Worm (Caenorhabditis elegans) whole organism, L4 larva: ENCODE data around the gene F36H5.17.

Source experiments
- egl-27 ChIP-seq: sonication (generic microtip); optimal IDR thresholded peaks from 3 replicates; lab custom pipeline; 2017; ENCODE audit warnings: missing biosample characterization, missing genetic modification reagents, missing genetic modification characterization
- hlh-11 ChIP-seq: fragments of 200-800 bp; sonication (Bioruptor generic); optimal IDR thresholded peaks from 2 replicates; lab custom pipeline; 2018; ENCODE audit warnings: mild to moderate bottlenecking, missing genetic modification characterization, missing compliant biosample characterization
- lin-13 ChIP-seq: fragments of 150-350 bp; optimal IDR thresholded peaks from 2 replicates; lab custom pipeline; 2014; ENCODE audit warnings: missing biosample characterization, missing genetic modification reagents, missing genetic modification characterization
- lin-15B ChIP-seq: fragments of 150-350 bp; sonication (generic microtip); optimal IDR thresholded peaks from 3 replicates; lab custom pipeline; 2014; ENCODE audit warnings: missing biosample characterization, missing genetic modification characterization
- mdl-1 ChIP-seq, 2 experiments: fragments of 150-350 bp in 1 of 2; sonication (generic microtip) in 1 of 2; optimal IDR thresholded peaks; 2 replicates each; lab custom pipeline; 2014 to 2017; ENCODE audit warnings: missing biosample characterization in 2 of 2, missing genetic modification characterization in 2 of 2
- nhr-10 ChIP-seq: fragments of 150-350 bp; optimal IDR thresholded peaks from 2 replicates; lab custom pipeline; 2014; ENCODE audit warnings: missing biosample characterization, missing genetic modification characterization
- nhr-77 ChIP-seq: fragments of 150-350 bp; optimal IDR thresholded peaks from 2 replicates; lab custom pipeline; 2014; ENCODE audit warnings: missing biosample characterization, missing genetic modification characterization
- pqm-1 ChIP-seq: sonication (generic microtip); optimal IDR thresholded peaks from 2 replicates; lab custom pipeline; 2017; ENCODE audit warnings: missing biosample characterization, missing genetic modification characterization
- set-16 ChIP-seq: fragments of 200-800 bp; sonication (Bioruptor generic); IDR thresholded peaks from 2 replicates; pipeline ENCODE4 v1.3.6; 2022; ENCODE audit warnings: missing genetic modification reagents, missing genetic modification characterization, missing compliant biosample characterization
- zag-1 ChIP-seq: fragments of 150-350 bp; optimal IDR thresholded peaks from 2 replicates; lab custom pipeline; 2014; ENCODE audit warnings: missing biosample characterization, missing genetic modification characterization

- TF ChIP-seq lin-15B (tag; lab: Kevin White, UChicago) (no peak), pqm-1 (tag; lab: Kevin White, UChicago) (no peak), set-16 (GFP tag; lab: Robert Waterston, UW) (no peak), egl-27 (tag; lab: Kevin White, UChicago) (no peak), zag-1 (tag; lab: Kevin White, UChicago) (no peak), nhr-77 (tag; lab: Kevin White, UChicago) (no peak), lin-13 (no peak), nhr-10 (tag; lab: Kevin White, UChicago) (no peak), hlh-11 (tag; lab: Kevin White, UChicago) (no peak), mdl-1 (tag; optimal IDR thresholded peaks at IDR 0.05; lab: Kevin White, UChicago) (no peak)
Measured at ce11 chrII:1722394-1722793, 33.6 kb downstream of the F36H5.17 start, which contains the start of the genes fbxb-5 and btb-8.
